Fruit fly (Drosophila melanogaster): ENCODE results near the gene otu.

Gene otu

dm6 chrX:8499151-8499550 lies 9.8 kb upstream of the otu start (continued):
- TF ChIP-seq CG33213 (GFP tag; optimal IDR thresholded peaks at IDR 0.05) (no peak), cas (GFP tag; IDR thresholded peaks at IDR 0.05) (no peak), CG8281 (tag; optimal IDR thresholded peaks at IDR 0.05) (no peak)

DNA sequence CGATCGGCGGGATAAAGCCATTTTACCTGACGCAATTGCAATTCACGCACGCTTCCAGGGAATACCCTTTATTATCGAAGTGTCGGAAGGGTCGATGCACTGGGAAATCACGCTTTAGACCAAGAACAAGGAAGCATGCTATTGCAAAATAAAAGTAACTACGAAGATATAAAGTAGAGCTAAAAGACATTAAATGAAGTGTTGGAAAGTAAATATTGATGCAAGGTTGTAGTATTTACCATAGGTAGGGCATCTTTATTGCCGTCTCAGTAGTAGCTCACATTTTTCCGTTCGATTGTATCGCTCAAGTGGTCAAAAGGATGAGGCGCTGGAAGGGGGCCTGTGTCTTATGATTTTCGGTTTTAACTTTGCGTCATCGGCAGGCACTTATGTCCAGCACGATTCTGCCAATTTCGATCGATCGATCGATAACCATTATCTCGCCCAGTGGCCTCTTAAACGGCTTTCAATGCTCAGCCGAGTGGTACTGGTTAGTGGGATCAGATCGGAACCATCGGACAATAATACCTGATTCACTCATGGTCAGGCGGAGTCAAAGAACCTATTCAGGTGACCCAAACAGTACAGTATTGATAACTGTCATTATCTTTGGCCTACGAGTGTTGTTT lies 8.4 kb upstream of the otu start:
- TF ChIP-seq sug (tag; optimal IDR thresholded peaks at IDR 0.05) (peak; percentile 12), Hey (tag; optimal IDR thresholded peaks at IDR 0.05) (peak; percentile 11), cwo (GFP tag; optimal IDR thresholded peaks at IDR 0.05) (peak; percentile 60), exex (tag; optimal IDR thresholded peaks at IDR 0.05) (peak; percentile 58), Med (GFP tag) (peak; percentile 40), CG30020 (tag; optimal IDR thresholded peaks at IDR 0.05) (no peak), gcm (GFP tag; optimal IDR thresholded peaks at IDR 0.05) (no peak), grn (GFP tag; optimal IDR thresholded peaks at IDR 0.05) (peak; percentile 63), CG2120 (GFP tag; optimal IDR thresholded peaks at IDR 0.05) (peak; percentile 3), row (GFP tag; IDR thresholded peaks at IDR 0.05) (0 out of 3 replicates have a peak, but pooled peaks have one; percentile 11), mirr (GFP tag; optimal IDR thresholded peaks at IDR 0.05) (peak; percentile 48), fd96Cb (tag; optimal IDR thresholded peaks at IDR 0.05) (no peak)

dm6 chrX:8496362-8496761 lies 7.0 kb upstream of the otu start:
- TF ChIP-seq hbn (GFP tag; IDR thresholded peaks at IDR 0.05; ENCODE audit: partially characterized antibody) (no peak), CG2120 (GFP tag; optimal IDR thresholded peaks at IDR 0.05) (no peak), CG12769 (tag; optimal IDR thresholded peaks at IDR 0.05) (no peak), kay (GFP tag; optimal IDR thresholded peaks at IDR 0.05) (no peak), nmo (GFP tag; optimal IDR thresholded peaks at IDR 0.05) (no peak), CG2875 (GFP tag; optimal IDR thresholded peaks at IDR 0.05) (no peak), fd96Cb (tag; optimal IDR thresholded peaks at IDR 0.05) (no peak), Gug (GFP tag; IDR thresholded peaks at IDR 0.05) (no peak), dati (GFP tag; IDR thresholded peaks at IDR 0.05) (no peak), so (GFP tag; IDR thresholded peaks at IDR 0.05) (no peak), CG14860 (GFP tag; IDR thresholded peaks at IDR 0.05; ENCODE audit: partially characterized antibody) (no peak), CG11398 (GFP tag; optimal IDR thresholded peaks at IDR 0.05) (no peak), exex (tag; optimal IDR thresholded peaks at IDR 0.05) (peak; percentile 77), Sin3A (optimal IDR thresholded peaks at IDR 0.05) (no peak), Fer1 (GFP tag; optimal IDR thresholded peaks at IDR 0.05) (no peak), CG2712 (tag; optimal IDR thresholded peaks at IDR 0.05) (no peak), mirr (GFP tag; optimal IDR thresholded peaks at IDR 0.05) (peak; percentile 62), grau (tag; optimal IDR thresholded peaks at IDR 0.05) (no peak), CG6854 (GFP tag; optimal IDR thresholded peaks at IDR 0.05) (no peak), sd (tag; optimal IDR thresholded peaks at IDR 0.05) (peak; percentile 31), CG2116 (GFP tag; optimal IDR thresholded peaks at IDR 0.05) (no peak), Pdp1 (GFP tag; optimal IDR thresholded peaks at IDR 0.05) (peak in 1 of 2 experiments; percentile 55), bab2 (GFP tag; optimal IDR thresholded peaks at IDR 0.05) (no peak), C15 (GFP tag; IDR thresholded peaks at IDR 0.05) (no peak), Hmr (GFP tag; optimal IDR thresholded peaks at IDR 0.05) (no peak), Mrtf (GFP tag; IDR thresholded peaks at IDR 0.05) (no peak)
